Worm (Caenorhabditis elegans): ENCODE results near the gene F36F12.7.

DNA sequence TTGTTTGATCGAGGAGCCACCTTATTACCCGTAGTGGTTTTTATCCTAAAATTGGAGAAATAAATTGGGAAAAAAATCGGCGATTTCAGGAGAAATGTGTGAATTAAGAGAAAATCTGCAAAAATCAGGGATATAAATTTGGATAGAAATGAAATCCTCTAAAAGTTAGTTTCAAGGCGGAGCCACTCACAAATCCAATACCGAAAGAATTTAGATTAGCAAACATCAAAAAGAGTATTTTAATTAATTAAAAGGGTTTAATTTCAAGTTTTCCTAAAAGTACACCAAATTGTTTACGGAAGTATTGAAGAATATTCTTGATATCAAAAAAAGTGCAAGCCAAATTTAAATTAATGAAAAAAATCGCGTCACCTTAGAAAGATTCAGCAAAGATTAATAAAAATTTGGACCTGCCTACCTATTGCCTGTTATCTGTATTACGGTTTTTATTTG is 22.8 kb downstream of the F36F12.7 start, which contains the start of gene F22F7.8:
- no peak for TF ChIP-seq him-1 (tag; optimal IDR thresholded peaks at IDR 0.05)
- TF ChIP-seq dao-5 (tag; optimal IDR thresholded peaks at IDR 0.05) = no peak
- no peak for TF ChIP-seq W03F9.2 (tag; optimal IDR thresholded peaks at IDR 0.05)
